Fruit fly (Drosophila melanogaster): ENCODE results near the gene CG33158.

CG33158 gene

dm6 chr3L:16487812-16488211 is 68.4 kb downstream of the CG33158 start (continued):
- peak; percentile 13 for TF ChIP-seq CG34406 (GFP tag; optimal IDR thresholded peaks at IDR 0.05)
- no peak for TF ChIP-seq fd85E (GFP tag; optimal IDR thresholded peaks at IDR 0.05)
- TF ChIP-seq CG6808 (GFP tag; optimal IDR thresholded peaks at IDR 0.05), result no peak
- peak; percentile 1 for TF ChIP-seq Ets21C (GFP tag; optimal IDR thresholded peaks at IDR 0.05)
- TF ChIP-seq CG11762 (GFP tag; optimal IDR thresholded peaks at IDR 0.05; ENCODE audit: insufficient read depth), result no peak
- TF ChIP-seq CG10669 (GFP tag; optimal IDR thresholded peaks at IDR 0.05), result no peak
- TF ChIP-seq CG8319 (GFP tag; optimal IDR thresholded peaks at IDR 0.05), result no peak
- TF ChIP-seq acj6 (GFP tag; optimal IDR thresholded peaks at IDR 0.05), result no peak
- TF ChIP-seq CG1621 (tag; optimal IDR thresholded peaks at IDR 0.05), result no peak
- TF ChIP-seq fd59A (GFP tag; optimal IDR thresholded peaks at IDR 0.05), result no peak
- peak; percentile 23 for TF ChIP-seq OdsH (GFP tag; optimal IDR thresholded peaks at IDR 0.05)
- TF ChIP-seq Sox15 (GFP tag; optimal IDR thresholded peaks at IDR 0.05), result no peak
- no peak for TF ChIP-seq CG31627 (GFP tag; optimal IDR thresholded peaks at IDR 0.05)
- TF ChIP-seq topi (GFP tag; optimal IDR thresholded peaks at IDR 0.05), result no peak
- TF ChIP-seq CG6854 (GFP tag; optimal IDR thresholded peaks at IDR 0.05), result no peak

- TF ChIP-seq CG10631 (GFP tag; optimal IDR thresholded peaks at IDR 0.05) (peak; percentile 82), fd85E (GFP tag; optimal IDR thresholded peaks at IDR 0.05) (peak; percentile 13), CG6163 (GFP tag; IDR thresholded peaks at IDR 0.05) (peak; percentile 56), salr (GFP tag; optimal IDR thresholded peaks at IDR 0.05) (peak; percentile 12 to 77), fd59A (GFP tag; optimal IDR thresholded peaks at IDR 0.05) (peak; percentile 68), CG32006 (GFP tag; optimal IDR thresholded peaks at IDR 0.05) (peak; percentile 67), dac (GFP tag; optimal IDR thresholded peaks at IDR 0.05) (no peak), OdsH (GFP tag; optimal IDR thresholded peaks at IDR 0.05) (peak; percentile 83), Ets21C (GFP tag; optimal IDR thresholded peaks at IDR 0.05) (peak; percentile 75), CG6854 (GFP tag; optimal IDR thresholded peaks at IDR 0.05) (no peak), CG6808 (GFP tag; optimal IDR thresholded peaks at IDR 0.05) (peak; percentile 68), Blimp-1 (GFP tag; optimal IDR thresholded peaks at IDR 0.05) (peak; percentile 80), Smox (GFP tag; optimal IDR thresholded peaks at IDR 0.05) (peak; percentile 85), CG1621 (tag; optimal IDR thresholded peaks at IDR 0.05) (peak; percentile 61), CG10669 (GFP tag; optimal IDR thresholded peaks at IDR 0.05) (peak; percentile 72), cyc (GFP tag; optimal IDR thresholded peaks at IDR 0.05) (peak; percentile 83), Lpt (GFP tag; optimal IDR thresholded peaks at IDR 0.05) (peak; percentile 1), spab (GFP tag; optimal IDR thresholded peaks at IDR 0.05) (peak; percentile 73), Hr39 (GFP tag; optimal IDR thresholded peaks at IDR 0.05) (peak; percentile 79), achi (GFP tag; optimal IDR thresholded peaks at IDR 0.05) (peak; percentile 78), esn (GFP tag; optimal IDR thresholded peaks at IDR 0.05) (peak; percentile 89), CG7368 (GFP tag; optimal IDR thresholded peaks at IDR 0.05) (peak; percentile 57), Eip78C (GFP tag) (peak; percentile 94), Ets96B (tag; optimal IDR thresholded peaks at IDR 0.05) (peak; percentile 84), vri (GFP tag; optimal IDR thresholded peaks at IDR 0.05) (peak; percentile 63), CG31627 (GFP tag; optimal IDR thresholded peaks at IDR 0.05) (peak; percentile 83), topi (GFP tag; optimal IDR thresholded peaks at IDR 0.05) (peak; percentile 86), CG11294 (GFP tag; IDR thresholded peaks at IDR 0.05) (no peak), CG6792 (GFP tag; optimal IDR thresholded peaks at IDR 0.05) (peak; percentile 87), svp (GFP tag) (peak; percentile 93), Sox15 (GFP tag; optimal IDR thresholded peaks at IDR 0.05) (peak; percentile 75), CG9139 (GFP tag; optimal IDR thresholded peaks at IDR 0.05) (no peak), Sox102F (GFP tag; optimal IDR thresholded peaks at IDR 0.05) (peak; percentile 83), CG8319 (GFP tag; optimal IDR thresholded peaks at IDR 0.05) (peak; percentile 46), CG8119 (GFP tag; IDR thresholded peaks at IDR 0.05) (peak; percentile 74), pdm3 (GFP tag; optimal IDR thresholded peaks at IDR 0.05) (peak; percentile 74), CG11762 (GFP tag; optimal IDR thresholded peaks at IDR 0.05; ENCODE audit: insufficient read depth) (peak; percentile 73), Hr4 (GFP tag; optimal IDR thresholded peaks at IDR 0.05) (peak; percentile 28), CG4318 (GFP tag; optimal IDR thresholded peaks at IDR 0.05) (peak; percentile 2), CG3032 (tag; optimal IDR thresholded peaks at IDR 0.05) (peak; percentile 74), ss (GFP tag; optimal IDR thresholded peaks at IDR 0.05) (peak; percentile 41 to 70), CG11902 (GFP tag; optimal IDR thresholded peaks at IDR 0.05) (peak; percentile 68), Hr38 (GFP tag; optimal IDR thresholded peaks at IDR 0.05) (no peak), CG8632 (GFP tag; optimal IDR thresholded peaks at IDR 0.05) (peak; percentile 84)
These were observed 69.3 kb downstream of the CG33158 start for dm6 chr3L:16488483-16489258.
